Worm (Caenorhabditis elegans) whole organism, late embryonic: Measurements from ENCODE around the gene vdac-1.

Experiments used
- ceh-30 ChIP-seq: fragments of 150-350 bp; optimal IDR thresholded peaks from 2 replicates; lab custom pipeline; 2014; ENCODE audit warnings: missing biosample characterization, missing genetic modification characterization
- dmd-4 ChIP-seq: sonication (generic microtip); optimal IDR thresholded peaks from 2 replicates; lab custom pipeline; 2016; ENCODE audit warnings: borderline replicate concordance, missing genetic modification characterization, missing compliant biosample characterization
- fkh-10 ChIP-seq: fragments of 150-350 bp; optimal IDR thresholded peaks from 2 replicates; lab custom pipeline; 2014; ENCODE audit warnings: missing biosample characterization, missing genetic modification reagents, missing genetic modification characterization
- lin-11 ChIP-seq: fragments of 200-800 bp; sonication (Bioruptor generic); optimal IDR thresholded peaks from 2 replicates; lab custom pipeline; 2018; ENCODE audit warnings: mild to moderate bottlenecking, missing genetic modification characterization, missing compliant biosample characterization
- nhr-11 ChIP-seq: fragments of 150-350 bp; optimal IDR thresholded peaks from 2 replicates; lab custom pipeline; 2014; ENCODE audit warnings: missing biosample characterization, missing genetic modification characterization
- pqm-1 ChIP-seq: sonication (generic microtip); optimal IDR thresholded peaks from 2 replicates; lab custom pipeline; 2016; ENCODE audit warnings: missing genetic modification characterization, missing compliant biosample characterization
- ref-2 ChIP-seq: sonication (generic microtip); optimal IDR thresholded peaks from 2 replicates; lab custom pipeline; 2016; ENCODE audit warnings: missing genetic modification characterization, missing compliant biosample characterization
- sox-2 ChIP-seq: fragments of 200-800 bp; sonication (Bioruptor generic); IDR thresholded peaks from 2 replicates; pipeline ENCODE4 v1.3.6; 2022; ENCODE audit warnings: missing genetic modification reagents, missing genetic modification characterization, missing compliant biosample characterization
- sox-4 ChIP-seq: sonication (generic microtip); optimal IDR thresholded peaks from 2 replicates; lab custom pipeline; 2017; ENCODE audit warnings: mild to moderate bottlenecking, missing genetic modification characterization, inconsistent platforms, missing compliant biosample characterization
- tbx-2 ChIP-seq: sonication (generic microtip); optimal IDR thresholded peaks from 2 replicates; lab custom pipeline; 2016; ENCODE audit warnings: missing genetic modification characterization, missing compliant biosample characterization
- unc-86 ChIP-seq: sonication (generic microtip); optimal IDR thresholded peaks from 2 replicates; lab custom pipeline; 2016; ENCODE audit warnings: missing genetic modification characterization, missing compliant biosample characterization

DNA sequence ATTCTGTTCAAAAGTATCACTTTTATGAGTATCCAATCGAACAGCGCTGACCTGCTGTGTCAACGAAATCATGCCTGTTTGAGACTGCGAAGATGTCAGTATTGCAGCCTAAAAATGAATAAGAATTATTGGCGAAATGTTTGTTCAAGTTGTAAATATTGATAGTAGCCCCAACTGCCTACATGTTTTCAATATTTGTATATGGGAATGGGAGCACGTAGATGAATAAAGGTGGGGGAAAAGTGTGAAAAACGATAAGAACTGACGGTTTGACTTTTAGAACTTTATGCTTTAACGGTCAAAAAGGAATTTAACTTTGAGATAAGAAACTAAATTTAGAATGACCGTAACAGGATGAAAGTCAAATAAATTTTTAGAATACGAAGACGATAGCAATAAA lies 12.6 kb upstream of the vdac-1 start:
- TF ChIP-seq nhr-11 (tag; lab: Kevin White, UChicago) (no peak), fkh-10 (GFP tag; lab: Kevin White, UChicago) (no peak), ceh-30 (tag; lab: Kevin White, UChicago) (no peak), unc-86 (tag; lab: Kevin White, UChicago) (no peak), sox-2 (GFP tag; lab: Robert Waterston, UW) (no peak), pqm-1 (tag; lab: Kevin White, UChicago) (no peak), ref-2 (tag; lab: Kevin White, UChicago) (no peak), lin-11 (tag; lab: Kevin White, UChicago) (no peak), sox-4 (tag; lab: Kevin White, UChicago) (no peak), dmd-4 (tag; lab: Kevin White, UChicago) (no peak), tbx-2 (no peak)
